Worm (Caenorhabditis elegans): ENCODE measurements around the gene F07G11.1.
"Not testable (repeated sequence)": the region's sequence is repeated elsewhere in the genome, so short reads cannot be mapped to it uniquely, and the experiment has no call there.

F07G11.1 gene

ce11 chrV:7339831-7340230 is 32.6 kb downstream of the F07G11.1 start, which contains the start of gene srh-187:
Gene srh-187 (minus strand): TSS chrV:7339931.
- TF ChIP-seq zag-1 (tag; optimal IDR thresholded peaks at IDR 0.05) (no peak), aly-2 (tag; optimal IDR thresholded peaks at IDR 0.05) (no peak), nhr-77 (tag; optimal IDR thresholded peaks at IDR 0.05) (no peak), ztf-4 (tag; optimal IDR thresholded peaks at IDR 0.05) (no peak), nhr-11 (tag; optimal IDR thresholded peaks at IDR 0.05) (no peak), R02D3.7 (tag; optimal IDR thresholded peaks at IDR 0.05) (no peak), tbx-2 (tag; optimal IDR thresholded peaks at IDR 0.05) (no peak), ztf-11 (tag; optimal IDR thresholded peaks at IDR 0.05) (no peak), unc-62 (GFP tag; optimal IDR thresholded peaks at IDR 0.05) (no peak), lsy-12 (tag; optimal IDR thresholded peaks at IDR 0.05) (no peak), ZK546.5 (tag; optimal IDR thresholded peaks at IDR 0.05) (no peak), ceh-16 (tag; optimal IDR thresholded peaks at IDR 0.05) (no peak), ceh-82 (tag; optimal IDR thresholded peaks at IDR 0.05) (no peak)

ce11 chrV:7341942-7342341 is 34.8 kb downstream of the F07G11.1 start, which contains the start of the genes nhr-263 and nhr-148:
Gene nhr-263 (minus strand): TSS chrV:7342042.
Gene nhr-148 (plus strand): TSS chrV:7342156.
- peak; percentile 43 for TF ChIP-seq nhr-25 (tag; optimal IDR thresholded peaks at IDR 0.05)
- no peak for TF ChIP-seq ceh-9 (tag; optimal IDR thresholded peaks at IDR 0.05)

DNA sequence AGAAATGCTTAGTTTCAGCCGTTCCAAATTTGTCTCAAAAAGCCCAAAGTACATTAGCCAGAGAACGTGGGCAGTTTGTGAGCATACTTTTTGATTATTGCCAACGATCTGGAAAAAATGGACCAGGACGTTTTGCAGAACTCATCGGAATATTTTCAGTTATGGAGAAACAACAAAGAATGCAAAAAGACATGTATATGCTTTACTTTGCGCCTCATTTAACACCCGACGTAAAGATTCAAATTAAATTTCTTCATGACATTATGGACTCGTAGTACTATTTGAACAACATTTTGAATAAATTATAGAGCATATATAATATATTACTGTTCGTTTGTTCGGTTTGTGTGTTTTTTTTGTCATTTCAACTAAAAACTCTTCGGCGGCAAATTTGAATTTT is 36.3 kb downstream of the F07G11.1 start, which contains the start of gene srh-244:
Gene srh-244 (plus strand): TSS at position 301 of the 400 bp plus-strand sequence.
- TF ChIP-seq ztf-11 (tag; optimal IDR thresholded peaks at IDR 0.05) (no peak), eor-1 (tag; optimal IDR thresholded peaks at IDR 0.05) (no peak), jun-1 (tag; optimal IDR thresholded peaks at IDR 0.05) (no peak), nhr-28 (tag; optimal IDR thresholded peaks at IDR 0.05) (no peak), nhr-43 (tag; optimal IDR thresholded peaks at IDR 0.05; ENCODE audit: poor library complexity, severe bottlenecking) (no peak), elt-2 (tag; optimal IDR thresholded peaks at IDR 0.05) (no peak)

DNA sequence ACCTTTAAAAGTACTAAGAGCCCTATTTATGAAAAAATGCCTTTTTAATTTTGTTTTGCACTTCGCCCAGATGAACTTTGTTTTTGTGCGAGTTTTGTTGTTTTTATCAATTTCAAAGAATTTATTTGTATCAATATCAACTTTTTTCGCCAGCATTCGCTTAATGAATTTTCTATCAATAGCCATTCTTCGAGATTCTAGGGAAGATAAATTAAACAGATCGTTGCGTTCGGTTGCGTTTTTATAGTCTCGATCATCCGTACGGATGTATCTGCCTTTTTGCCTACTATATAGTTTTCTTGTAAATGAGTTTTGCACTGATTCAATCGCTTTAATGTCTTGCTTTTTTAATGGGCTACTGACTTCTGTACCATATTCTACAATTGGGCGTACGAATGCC is 38.3 kb downstream of the F07G11.1 start, which contains the start of gene nhr-147:
Gene nhr-147 (plus strand): TSS at position 301 of the 400 bp plus-strand sequence.
- TF ChIP-seq sea-2 (GFP tag; optimal IDR thresholded peaks at IDR 0.05); nhr-237 (tag; optimal IDR thresholded peaks at IDR 0.05); R02D3.7 (tag; optimal IDR thresholded peaks at IDR 0.05): not testable (repeated sequence)

- TF ChIP-seq ztf-4 (tag; optimal IDR thresholded peaks at IDR 0.05), result no peak
- TF ChIP-seq fos-1 (tag; optimal IDR thresholded peaks at IDR 0.05), result no peak
- no peak for TF ChIP-seq nhr-77 (tag; optimal IDR thresholded peaks at IDR 0.05)
- TF ChIP-seq nhr-23 (tag; optimal IDR thresholded peaks at IDR 0.05), result no peak
- TF ChIP-seq nhr-12 (tag; optimal IDR thresholded peaks at IDR 0.05), result no peak
- no peak for TF ChIP-seq fkh-10 (GFP tag; optimal IDR thresholded peaks at IDR 0.05)
- no peak for TF ChIP-seq ceh-28 (tag; optimal IDR thresholded peaks at IDR 0.05)
- no peak for TF ChIP-seq ceh-9 (tag; optimal IDR thresholded peaks at IDR 0.05)
- TF ChIP-seq nhr-237 (tag; optimal IDR thresholded peaks at IDR 0.05), result no peak
- TF ChIP-seq egl-27 (tag; optimal IDR thresholded peaks at IDR 0.05), result no peak
- TF ChIP-seq pha-4 (tag; optimal IDR thresholded peaks at IDR 0.05), result no peak
- TF ChIP-seq ZK546.5 (tag; optimal IDR thresholded peaks at IDR 0.05), result no peak
- no peak for TF ChIP-seq nhr-28 (tag; optimal IDR thresholded peaks at IDR 0.05)
- no peak for TF ChIP-seq fkh-2 (tag; optimal IDR thresholded peaks at IDR 0.05)
These were observed 42.4 kb downstream of the F07G11.1 start, which contains the start of gene nhr-149 for ce11 chrV:7349541-7349940. Gene nhr-149 (minus strand): TSS chrV:7349641.

- TF ChIP-seq nhr-23 (tag; optimal IDR thresholded peaks at IDR 0.05) (no peak), ZK546.5 (tag; optimal IDR thresholded peaks at IDR 0.05) (no peak), egl-5 (tag; optimal IDR thresholded peaks at IDR 0.05) (no peak), nhr-43 (tag; optimal IDR thresholded peaks at IDR 0.05; ENCODE audit: poor library complexity, severe bottlenecking) (no peak), nhr-28 (tag; optimal IDR thresholded peaks at IDR 0.05) (no peak), unc-62 (GFP tag; optimal IDR thresholded peaks at IDR 0.05) (no peak), ztf-11 (tag; optimal IDR thresholded peaks at IDR 0.05) (no peak), nhr-67 (tag; optimal IDR thresholded peaks at IDR 0.05) (no peak), daf-12 (tag; optimal IDR thresholded peaks at IDR 0.05) (no peak), ceh-9 (tag; optimal IDR thresholded peaks at IDR 0.05) (no peak)
These were observed 45.2 kb downstream of the F07G11.1 start, which contains the start of the genes srh-231 and srh-275 for ce11 chrV:7352186-7353053. Gene srh-231 (minus strand): TSS chrV:7352236. Gene srh-275 (plus strand): TSS chrV:7353003.
